Worm (Caenorhabditis elegans): ENCODE results near the gene T04A8.18.

DNA sequence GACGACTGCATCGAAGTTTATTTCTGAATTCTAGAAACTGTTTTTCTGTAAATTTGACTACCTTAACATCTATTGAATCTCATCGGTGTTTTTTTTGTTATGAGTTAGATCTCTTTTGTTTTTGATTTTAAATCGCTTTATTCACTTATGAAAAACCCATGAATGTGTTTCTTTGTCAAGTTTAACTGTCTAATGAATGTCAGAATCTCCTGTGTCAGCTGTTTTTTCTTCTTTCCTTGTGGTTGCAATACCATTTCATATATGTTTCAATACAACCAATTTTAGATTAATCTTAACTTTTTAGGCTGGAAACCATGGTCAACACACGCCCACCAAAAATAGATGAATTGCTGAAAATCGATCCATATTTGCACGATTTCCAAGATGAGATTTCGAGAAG, 14.0 kb upstream of the T04A8.18 start, which contains the start of gene T04A8.7:
- TF ChIP-seq lin-13 (tag; optimal IDR thresholded peaks at IDR 0.05) (no peak), unc-62 (GFP tag; optimal IDR thresholded peaks at IDR 0.05) (no peak)

All from whole organism, mixed stage, embryonic.